Fruit fly (Drosophila melanogaster) whole organism, embryonic: ENCODE measurements around the gene ebo.

Experiments
- CG10274 ChIP-seq: fragments of 200-800 bp; sonication (Bioruptor generic); optimal IDR thresholded peaks from 3 replicates; lab custom pipeline; 2017; ENCODE audit warnings: missing biosample characterization, mild to moderate bottlenecking, missing genetic modification characterization
- CG13287 ChIP-seq: fragments of 200-800 bp; sonication (Bioruptor generic); IDR thresholded peaks from 2 replicates; pipeline ENCODE4 v1.3.6; 2022; ENCODE audit warnings: missing biosample characterization, missing genetic modification characterization; ENCODE audit not compliant: partially characterized antibody
- CG34224 ChIP-seq: fragments of 200-800 bp; sonication (Bioruptor generic); IDR thresholded peaks from 3 replicates; pipeline ENCODE4 v1.3.6; 2022; ENCODE audit warnings: missing biosample characterization, missing genetic modification characterization; ENCODE audit not compliant: partially characterized antibody
- CG6272 ChIP-seq: fragments of 200-800 bp; sonication (Bioruptor generic); IDR thresholded peaks from 2 replicates; pipeline ENCODE4 v1.3.6; 2022; ENCODE audit warnings: missing biosample characterization, missing genetic modification characterization
- Deaf1 ChIP-seq: fragments of 200-800 bp; optimal IDR thresholded peaks from 3 replicates; lab custom pipeline; 2019; ENCODE audit warnings: missing biosample characterization, mild to moderate bottlenecking, missing genetic modification characterization, moderate library complexity
- Fer1 ChIP-seq: fragments of 200-800 bp; sonication (Bioruptor generic); optimal IDR thresholded peaks from 2 replicates; lab custom pipeline; 2017; ENCODE audit warnings: missing biosample characterization, mild to moderate bottlenecking, missing genetic modification characterization
- NC2α ChIP-seq: fragments of 200-800 bp; sonication (Bioruptor generic); optimal IDR thresholded peaks from 2 replicates; lab custom pipeline; 2016; ENCODE audit warnings: missing biosample characterization, missing genetic modification characterization
- NK7.1 ChIP-seq: fragments of 200-800 bp; sonication (Bioruptor generic); optimal IDR thresholded peaks from 3 replicates; lab custom pipeline; 2016; ENCODE audit warnings: missing biosample characterization, missing genetic modification characterization
- Poxn ChIP-seq: fragments of 200-800 bp; sonication (Bioruptor generic); IDR thresholded peaks from 2 replicates; pipeline ENCODE4 v1.3.6; 2022; ENCODE audit warnings: missing biosample characterization, missing genetic modification characterization

- TF ChIP-seq CG34224 (GFP tag; lab: Robert Waterston, UW) (no peak), CG6272 (GFP tag; lab: Robert Waterston, UW) (no peak), CG10274 (no peak), Fer1 (GFP tag; lab: Kevin White, UChicago) (no peak), NC2α (GFP tag; lab: Kevin White, UChicago) (no peak), CG13287 (GFP tag; lab: Robert Waterston, UW) (no peak), NK7.1 (no peak), Deaf1 (tag; lab: Kevin White, UChicago) (no peak), Poxn (GFP tag; lab: Robert Waterston, UW) (no peak)
Observed at dm6 chrX:428192-428591, 48.2 kb downstream of the ebo start.
